ENCODE assay signal across 4 worm cellular contexts in the genomic region with DNA sequence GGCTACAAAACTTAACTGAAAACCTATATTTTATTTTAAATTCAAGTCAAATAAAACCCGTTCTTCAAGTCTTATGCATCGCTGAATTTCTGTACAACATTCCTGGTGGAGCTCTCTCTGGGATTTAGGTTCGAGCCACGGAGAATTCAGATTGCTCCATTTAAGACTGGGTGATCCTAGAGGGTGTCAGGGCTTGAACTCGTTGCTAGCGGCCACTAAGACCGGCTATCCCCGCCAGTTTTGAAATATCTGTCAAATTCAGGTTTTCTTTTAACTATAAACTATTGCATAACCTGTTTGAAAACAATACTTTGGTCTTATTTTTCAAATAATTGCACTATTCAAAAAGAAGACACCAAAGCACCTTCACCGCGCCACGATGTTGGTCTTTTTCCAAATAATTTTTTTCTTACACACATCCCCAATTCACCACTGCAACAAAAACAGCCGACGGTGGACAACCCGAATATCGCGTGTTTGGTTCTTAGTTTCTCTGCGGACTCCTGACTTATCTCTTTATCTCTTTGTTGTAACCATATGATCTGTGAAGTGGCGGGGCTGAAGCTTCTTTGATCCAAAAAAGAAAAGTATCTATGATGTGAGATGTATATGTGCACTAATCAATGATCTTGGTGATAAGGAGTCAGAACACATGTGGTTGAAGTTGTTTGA.
TF ChIP-seq lines count a peak whose summit lies in the region.

No protein-coding gene starts in this region.

TF ChIP-seq in whole organism, L1 larva, 84 proteins besides CTCF, POLR2A, EP300 and RAD21 (continued from another document and continues in another):
- TF ChIP-seq hlh-17 (GFP tag; optimal IDR thresholded peaks at IDR 0.05; lab: Kevin White, UChicago; ENCODE audit: borderline replicate concordance), result no peak
- peak in 2 of 3 experiments; percentile 8 to 34 for TF ChIP-seq dpl-1 (GFP tag; optimal IDR thresholded peaks at IDR 0.05; lab: Kevin White, UChicago)
- no peak for TF ChIP-seq egl-13 (tag; optimal IDR thresholded peaks at IDR 0.05; lab: Kevin White, UChicago)
- peak; percentile 30; the same call in 1 of the 2 replicates for TF ChIP-seq grh-1 (GFP tag; IDR thresholded peaks at IDR 0.05; lab: Robert Waterston, UW)
- TF ChIP-seq ztf-4 (tag; optimal IDR thresholded peaks at IDR 0.05; lab: Kevin White, UChicago), result peak; percentile 76
- TF ChIP-seq unc-130 (tag; optimal IDR thresholded peaks at IDR 0.05; lab: Kevin White, UChicago), result peak; percentile 68
- TF ChIP-seq lsy-2 (tag; optimal IDR thresholded peaks at IDR 0.05; lab: Kevin White, UChicago), result peak; percentile 38 to 62
- TF ChIP-seq unc-30 (tag; optimal IDR thresholded peaks at IDR 0.05; lab: Kevin White, UChicago), result no peak
- no peak for TF ChIP-seq isw-1 (GFP tag; IDR thresholded peaks at IDR 0.05; lab: Robert Waterston, UW)
- no peak for TF ChIP-seq tlp-1 (tag; optimal IDR thresholded peaks at IDR 0.05; lab: Kevin White, UChicago)
- peak; percentile 40 for TF ChIP-seq sup-37 (GFP tag; optimal IDR thresholded peaks at IDR 0.05; lab: Kevin White, UChicago)
- TF ChIP-seq hpl-2 (GFP tag; optimal IDR thresholded peaks at IDR 0.05; lab: Kevin White, UChicago), result no peak
- TF ChIP-seq F16B12.6 (tag; optimal IDR thresholded peaks at IDR 0.05; lab: Kevin White, UChicago), result no peak
- TF ChIP-seq mdl-1 (tag; optimal IDR thresholded peaks at IDR 0.05; lab: Kevin White, UChicago), result peak in 1 of 2 experiments; percentile 86
- peak; percentile 96 for TF ChIP-seq nhr-71 (tag; optimal IDR thresholded peaks at IDR 0.05; lab: Kevin White, UChicago)
- TF ChIP-seq rnt-1 (tag; optimal IDR thresholded peaks at IDR 0.05; lab: Kevin White, UChicago), result peak; percentile 80
- peak; percentile 28 for TF ChIP-seq irx-1 (tag; optimal IDR thresholded peaks at IDR 0.05; lab: Kevin White, UChicago)
- peak; percentile 71 for TF ChIP-seq tbx-2 (tag; optimal IDR thresholded peaks at IDR 0.05; lab: Kevin White, UChicago)
- TF ChIP-seq lin-39 (tag; optimal IDR thresholded peaks at IDR 0.05; lab: Kevin White, UChicago), result no peak
- TF ChIP-seq efl-1 (optimal IDR thresholded peaks at IDR 0.05; lab: Kevin White, UChicago), result peak in 1 of 2 experiments; percentile 14
- TF ChIP-seq efl-1 (GFP tag; optimal IDR thresholded peaks at IDR 0.05 in 1 of 2; lab: Kevin White, UChicago), result no peak
- TF ChIP-seq zip-4 (GFP tag; optimal IDR thresholded peaks at IDR 0.05; lab: Kevin White, UChicago), result no peak
- peak; percentile 79 for TF ChIP-seq ama-1 (optimal IDR thresholded peaks at IDR 0.05; lab: Kevin White, UChicago)
- TF ChIP-seq zag-1 (tag; optimal IDR thresholded peaks at IDR 0.05; lab: Kevin White, UChicago), result no peak
- TF ChIP-seq nhr-19 (GFP tag; conservative IDR thresholded peaks at IDR 0.05; lab: Robert Waterston, UW), result peak; percentile 93
- no peak for TF ChIP-seq aha-1 (tag; optimal IDR thresholded peaks at IDR 0.05; lab: Kevin White, UChicago)
- TF ChIP-seq mef-2 (tag; optimal IDR thresholded peaks at IDR 0.05; lab: Kevin White, UChicago), result no peak
- no peak for TF ChIP-seq lin-15B (tag; optimal IDR thresholded peaks at IDR 0.05; lab: Kevin White, UChicago)
- TF ChIP-seq lin-35 (GFP tag; optimal IDR thresholded peaks at IDR 0.05; lab: Kevin White, UChicago), result peak in 1 of 2 experiments; percentile 76
- no peak for TF ChIP-seq nhr-12 (tag; optimal IDR thresholded peaks at IDR 0.05; lab: Kevin White, UChicago)
- peak; percentile 7 for TF ChIP-seq elt-2 (tag; optimal IDR thresholded peaks at IDR 0.05; lab: Kevin White, UChicago)

TF ChIP-seq in whole organism, L3 larva, 47 proteins besides CTCF, POLR2A, EP300 and RAD21 (continued from another document):
- TF ChIP-seq lsy-12 (tag; optimal IDR thresholded peaks at IDR 0.05; lab: Kevin White, UChicago) (peak; percentile 7), egl-27 (tag; optimal IDR thresholded peaks at IDR 0.05; lab: Kevin White, UChicago) (no peak)

TF ChIP-seq in whole organism, L4 larva, 104 proteins besides CTCF, POLR2A, EP300 and RAD21 (continued from another document):
- TF ChIP-seq hlh-11 (tag; optimal IDR thresholded peaks at IDR 0.05; lab: Kevin White, UChicago) (peak; percentile 94), T20F7.1 (GFP tag; optimal IDR thresholded peaks at IDR 0.05; lab: Kevin White, UChicago) (peak; percentile 23), lin-38 (GFP tag; IDR thresholded peaks at IDR 0.05; lab: Robert Waterston, UW) (peak; percentile 13; the same call in 1 of the 2 replicates), F10B5.3 (tag; optimal IDR thresholded peaks at IDR 0.05; lab: Kevin White, UChicago) (no peak), hlh-30 (tag; optimal IDR thresholded peaks at IDR 0.05; lab: Kevin White, UChicago; ENCODE audit: insufficient read depth) (peak; percentile 91), nhr-11 (tag; optimal IDR thresholded peaks at IDR 0.05; lab: Kevin White, UChicago) (peak; percentile 69)

TF ChIP-seq in whole organism, young adult, 124 proteins besides CTCF, POLR2A, EP300 and RAD21 (continued from another document):
- no peak for TF ChIP-seq sdz-38 (tag; optimal IDR thresholded peaks at IDR 0.05; lab: Kevin White, UChicago)
- TF ChIP-seq sea-2 (GFP tag; IDR thresholded peaks at IDR 0.05; lab: Robert Waterston, UW), result no peak
- no peak for TF ChIP-seq F52B5.7 (tag; optimal IDR thresholded peaks at IDR 0.05; lab: Kevin White, UChicago)
- no peak for TF ChIP-seq F55B11.4 (tag; optimal IDR thresholded peaks at IDR 0.05; lab: Kevin White, UChicago; ENCODE audit: borderline replicate concordance, insufficient read depth)
- no peak for TF ChIP-seq mes-4 (tag; optimal IDR thresholded peaks at IDR 0.05; lab: Kevin White, UChicago)
- TF ChIP-seq nfya-1 (tag; optimal IDR thresholded peaks at IDR 0.05; lab: Kevin White, UChicago; ENCODE audit: borderline replicate concordance, insufficient read depth), result no peak
- no peak for TF ChIP-seq dpff-1 (tag; optimal IDR thresholded peaks at IDR 0.05; lab: Kevin White, UChicago)
- no peak for TF ChIP-seq him-1 (tag; optimal IDR thresholded peaks at IDR 0.05; lab: Kevin White, UChicago)
- no peak for TF ChIP-seq egl-18 (GFP tag; IDR thresholded peaks at IDR 0.05; lab: Robert Waterston, UW)
- no peak for TF ChIP-seq C06A6.2 (GFP tag; conservative IDR thresholded peaks at IDR 0.05; lab: Robert Waterston, UW)
- TF ChIP-seq cebp-2 (GFP tag; IDR thresholded peaks at IDR 0.05; lab: Robert Waterston, UW), result no peak
- no peak for TF ChIP-seq ceh-91 (GFP tag; IDR thresholded peaks at IDR 0.05; lab: Robert Waterston, UW)
- peak in 1 of 2 experiments; percentile 18 for TF ChIP-seq let-607 (tag; optimal IDR thresholded peaks at IDR 0.05; lab: Kevin White, UChicago)
- peak; percentile 66 for TF ChIP-seq B0336.3 (GFP tag; IDR thresholded peaks at IDR 0.05; lab: Robert Waterston, UW)
- no peak for TF ChIP-seq rcor-1 (GFP tag; IDR thresholded peaks at IDR 0.05; lab: Robert Waterston, UW)
- no peak for TF ChIP-seq F49E8.2 (tag; optimal IDR thresholded peaks at IDR 0.05; lab: Kevin White, UChicago; ENCODE audit: insufficient read depth)
- TF ChIP-seq hmg-20 (GFP tag; IDR thresholded peaks at IDR 0.05; lab: Robert Waterston, UW), result no peak
- TF ChIP-seq dox-1 (GFP tag; IDR thresholded peaks at IDR 0.05; lab: Robert Waterston, UW), result no peak
- TF ChIP-seq attf-5 (GFP tag; optimal IDR thresholded peaks at IDR 0.05; lab: Kevin White, UChicago), result peak; percentile 22
- peak; percentile 29 for TF ChIP-seq ZK185.1 (tag; optimal IDR thresholded peaks at IDR 0.05; lab: Kevin White, UChicago; ENCODE audit: poor library complexity, severe bottlenecking)
- no peak for TF ChIP-seq T07F8.4 (tag; optimal IDR thresholded peaks at IDR 0.05; lab: Kevin White, UChicago)
- no peak for TF ChIP-seq F57A8.1 (GFP tag; optimal IDR thresholded peaks at IDR 0.05; lab: Kevin White, UChicago)
- no peak for TF ChIP-seq nhr-120 (GFP tag; IDR thresholded peaks at IDR 0.05; lab: Robert Waterston, UW)
- peak; percentile 8 for TF ChIP-seq F57C9.4 (tag; optimal IDR thresholded peaks at IDR 0.05; lab: Kevin White, UChicago)
- peak; percentile 32 for TF ChIP-seq K12H6.12 (tag; optimal IDR thresholded peaks at IDR 0.05; lab: Kevin White, UChicago)
- TF ChIP-seq ama-1 (optimal IDR thresholded peaks at IDR 0.05; lab: Kevin White, UChicago), result peak; percentile 85
- TF ChIP-seq ama-1 (GFP tag; optimal IDR thresholded peaks at IDR 0.05; lab: Kevin White, UChicago), result no peak
- TF ChIP-seq let-526 (GFP tag; IDR thresholded peaks at IDR 0.05; lab: Robert Waterston, UW), result peak; percentile 40; the same call in 1 of the 2 replicates
